Fruit fly (Drosophila melanogaster) whole organism, prepupa: ENCODE results near the gene swm.

ENCODE experiments used
- Blimp-1 ChIP-seq: fragments of 200-800 bp; sonication (Bioruptor generic); optimal IDR thresholded peaks from 3 replicates; lab custom pipeline; 2017; ENCODE audit warnings: missing biosample characterization, missing genetic modification characterization, mild to moderate bottlenecking, moderate library complexity, missing genetic modification reagents
- CG16779 ChIP-seq: fragments of 200-800 bp; sonication (Bioruptor generic); optimal IDR thresholded peaks from 3 replicates; lab custom pipeline; 2017; ENCODE audit warnings: missing biosample characterization, mild to moderate bottlenecking, missing genetic modification characterization
- CG31627 ChIP-seq: fragments of 200-800 bp; sonication (Bioruptor generic); optimal IDR thresholded peaks from 3 replicates; lab custom pipeline; 2016; ENCODE audit warnings: missing biosample characterization, missing genetic modification characterization
- CG7368 ChIP-seq: fragments of 200-800 bp; sonication (Bioruptor generic); optimal IDR thresholded peaks from 3 replicates; lab custom pipeline; 2016; ENCODE audit warnings: missing biosample characterization, missing genetic modification characterization
- CG8632 ChIP-seq: fragments of 200-800 bp; sonication (Bioruptor generic); optimal IDR thresholded peaks from 3 replicates; lab custom pipeline; 2016; ENCODE audit warnings: missing biosample characterization, missing genetic modification characterization
- CG9139 ChIP-seq: fragments of 200-800 bp; sonication (Bioruptor generic); optimal IDR thresholded peaks from 3 replicates; lab custom pipeline; 2017; ENCODE audit warnings: missing biosample characterization, mild to moderate bottlenecking, missing genetic modification characterization
- achi ChIP-seq: fragments of 200-800 bp; sonication (Bioruptor generic); optimal IDR thresholded peaks from 3 replicates; lab custom pipeline; 2016; ENCODE audit warnings: missing biosample characterization, missing genetic modification characterization

DNA sequence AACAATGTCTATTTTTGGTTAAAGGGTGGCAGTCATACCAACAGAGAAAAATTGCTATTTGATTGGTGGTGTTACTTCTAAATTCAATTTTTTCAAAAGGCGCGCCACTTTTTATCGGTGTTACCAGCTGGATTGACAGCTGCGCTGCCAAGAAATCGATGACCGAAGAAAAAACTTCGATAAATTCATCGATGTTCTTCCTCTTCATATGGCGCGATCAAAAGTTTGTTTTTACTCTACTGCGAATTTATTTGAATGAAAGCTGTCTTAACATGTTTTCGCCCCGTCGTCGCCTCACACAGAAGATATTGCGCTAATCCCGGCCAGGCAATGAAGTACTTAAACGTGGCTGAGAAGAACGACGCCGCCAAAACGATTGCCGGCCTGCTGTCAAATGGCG lies 4.9 kb downstream of the swm start, which contains the start of gene Top3alpha:
- no peak for TF ChIP-seq CG16779 (tag; lab: Kevin White, UChicago)
- no peak for TF ChIP-seq CG7368 (GFP tag; lab: Kevin White, UChicago)
- TF ChIP-seq CG31627: no peak
- TF ChIP-seq CG8632 (GFP tag; lab: Kevin White, UChicago): no peak
- no peak for TF ChIP-seq Blimp-1
- TF ChIP-seq achi (GFP tag; lab: Kevin White, UChicago): no peak
- TF ChIP-seq CG9139: no peak
